Fruit fly (Drosophila melanogaster) whole organism, embryonic: ENCODE data around the gene Polr2D.

ENCODE experiments used
- CG10565 ChIP-seq: fragments of 200-800 bp; sonication (Bioruptor generic); optimal IDR thresholded peaks from 3 replicates; lab custom pipeline; 2016; ENCODE audit warnings: missing biosample characterization, mild to moderate bottlenecking, missing genetic modification characterization
- CG10979 ChIP-seq: fragments of 200-800 bp; sonication (Bioruptor generic); optimal IDR thresholded peaks from 2 replicates; lab custom pipeline; 2018; ENCODE audit warnings: missing biosample characterization, mild to moderate bottlenecking, missing genetic modification characterization, moderate library complexity
- CG11085 ChIP-seq: fragments of 200-800 bp; sonication (Bioruptor generic); IDR thresholded peaks from 2 replicates; pipeline ENCODE4 v1.3.6; 2022; ENCODE audit warnings: missing biosample characterization, missing genetic modification characterization
- CG11504 ChIP-seq: fragments of 200-800 bp; sonication (Bioruptor generic); optimal IDR thresholded peaks from 3 replicates; lab custom pipeline; 2019; ENCODE audit warnings: missing biosample characterization, mild to moderate bottlenecking, missing genetic modification characterization, moderate library complexity
- CG11560 ChIP-seq: fragments of 200-800 bp; sonication (Bioruptor generic); IDR thresholded peaks from 3 replicates; pipeline ENCODE4 v1.3.6; 2022; ENCODE audit warnings: missing biosample characterization, missing genetic modification characterization
- CG11723 ChIP-seq: fragments of 200-800 bp; sonication (Bioruptor generic); optimal IDR thresholded peaks from 2 replicates; lab custom pipeline; 2017; ENCODE audit warnings: missing biosample characterization, mild to moderate bottlenecking, missing genetic modification characterization
- CG13624 ChIP-seq: fragments of 200-800 bp; sonication (Bioruptor generic); optimal IDR thresholded peaks from 2 replicates; lab custom pipeline; 2016; ENCODE audit warnings: missing biosample characterization, missing genetic modification characterization
- CG14050 ChIP-seq: fragments of 200-800 bp; sonication (Bioruptor generic); IDR thresholded peaks from 3 replicates; pipeline ENCODE4 v1.3.6; 2022; ENCODE audit warnings: missing biosample characterization, missing genetic modification characterization
- CG14667 ChIP-seq: fragments of 200-800 bp; sonication (Bioruptor generic); IDR thresholded peaks from 2 replicates; pipeline ENCODE4 v1.3.6; 2022; ENCODE audit warnings: missing biosample characterization, missing genetic modification characterization
- CG14860 ChIP-seq: fragments of 200-800 bp; sonication (Bioruptor generic); IDR thresholded peaks from 3 replicates; pipeline ENCODE4 v1.3.6; 2022; ENCODE audit warnings: missing biosample characterization, missing genetic modification characterization; ENCODE audit not compliant: partially characterized antibody
- CG1603 ChIP-seq: fragments of 200-800 bp; sonication (Bioruptor generic); optimal IDR thresholded peaks from 2 replicates; lab custom pipeline; 2019; ENCODE audit warnings: missing biosample characterization, mild to moderate bottlenecking, missing genetic modification characterization, moderate library complexity
- CG16813 ChIP-seq: fragments of 200-800 bp; sonication (Bioruptor generic); IDR thresholded peaks from 3 replicates; pipeline ENCODE4 v1.3.6; 2022; ENCODE audit warnings: missing biosample characterization, missing genetic modification characterization; ENCODE audit not compliant: partially characterized antibody
- CG18011 ChIP-seq: fragments of 200-800 bp; sonication (Bioruptor generic); optimal IDR thresholded peaks from 2 replicates; lab custom pipeline; 2017; ENCODE audit warnings: missing biosample characterization, missing genetic modification characterization, mild to moderate bottlenecking, moderate library complexity, missing genotype
- CG18262 ChIP-seq: fragments of 200-800 bp; optimal IDR thresholded peaks from 3 replicates; lab custom pipeline; 2019; ENCODE audit warnings: missing biosample characterization, mild to moderate bottlenecking, missing genetic modification characterization, moderate library complexity
- CG2712 ChIP-seq: fragments of 200-800 bp; optimal IDR thresholded peaks from 3 replicates; lab custom pipeline; 2019; ENCODE audit warnings: missing biosample characterization, mild to moderate bottlenecking, missing genetic modification characterization, moderate library complexity
- CG2875 ChIP-seq: fragments of 200-800 bp; sonication (Bioruptor generic); optimal IDR thresholded peaks from 2 replicates; lab custom pipeline; 2017; ENCODE audit warnings: missing biosample characterization, mild to moderate bottlenecking, missing genetic modification characterization, missing genetic modification reagents
- CG3281 ChIP-seq: fragments of 200-800 bp; sonication (Bioruptor generic); optimal IDR thresholded peaks from 3 replicates; lab custom pipeline; 2017; ENCODE audit warnings: missing biosample characterization, mild to moderate bottlenecking, missing genetic modification characterization
- CG33213 ChIP-seq: fragments of 200-800 bp; sonication (Bioruptor generic); optimal IDR thresholded peaks from 3 replicates; lab custom pipeline; 2016; ENCODE audit warnings: missing biosample characterization, missing genetic modification characterization
- CG3407 ChIP-seq: fragments of 200-800 bp; sonication (Bioruptor generic); optimal IDR thresholded peaks from 2 replicates; lab custom pipeline; 2018; ENCODE audit warnings: missing biosample characterization, mild to moderate bottlenecking, missing genetic modification characterization
- CG4730 ChIP-seq: fragments of 200-800 bp; sonication (Bioruptor generic); IDR thresholded peaks from 2 replicates; pipeline ENCODE4 v1.3.6; 2022; ENCODE audit warnings: missing biosample characterization, missing genetic modification characterization
- CG4820 ChIP-seq: fragments of 200-800 bp; sonication (Bioruptor generic); optimal IDR thresholded peaks from 3 replicates; lab custom pipeline; 2016; ENCODE audit warnings: missing biosample characterization, missing genetic modification characterization
- CG7786 ChIP-seq: fragments of 200-800 bp; sonication (Bioruptor generic); optimal IDR thresholded peaks from 2 replicates; lab custom pipeline; 2016; ENCODE audit warnings: missing biosample characterization, missing genetic modification characterization
- CG9932 ChIP-seq: fragments of 200-800 bp; sonication (Bioruptor generic); IDR thresholded peaks from 2 replicates; pipeline ENCODE4 v1.3.6; 2022; ENCODE audit warnings: missing biosample characterization, missing genetic modification characterization
- D19B ChIP-seq: fragments of 200-800 bp; sonication (Bioruptor generic); optimal IDR thresholded peaks from 2 replicates; lab custom pipeline; 2017; ENCODE audit warnings: missing biosample characterization, mild to moderate bottlenecking, missing genetic modification characterization
- Dref ChIP-seq: fragments of 200-800 bp; sonication (Bioruptor generic); IDR thresholded peaks from 2 replicates; pipeline ENCODE4 v1.3.6; 2022; ENCODE audit warnings: missing biosample characterization, missing genetic modification characterization
- Meics ChIP-seq: fragments of 200-800 bp; sonication (Bioruptor generic); optimal IDR thresholded peaks from 2 replicates; lab custom pipeline; 2017; ENCODE audit warnings: missing biosample characterization, mild to moderate bottlenecking, missing genetic modification characterization
- NC2β ChIP-seq: fragments of 200-800 bp; sonication (Bioruptor generic); optimal IDR thresholded peaks from 2 replicates; lab custom pipeline; 2016; ENCODE audit warnings: missing biosample characterization, missing genetic modification characterization
- NfI ChIP-seq: fragments of 200-800 bp; sonication (Bioruptor generic); optimal IDR thresholded peaks from 3 replicates; lab custom pipeline; 2018; ENCODE audit warnings: missing biosample characterization, mild to moderate bottlenecking, missing genetic modification characterization, moderate library complexity
- Optix ChIP-seq: fragments of 200-800 bp; sonication (Bioruptor generic); IDR thresholded peaks from 3 replicates; pipeline ENCODE4 v1.3.6; 2022; ENCODE audit warnings: missing biosample characterization, missing genetic modification characterization
- Six4 ChIP-seq: fragments of 200-800 bp; sonication (Bioruptor generic); optimal IDR thresholded peaks from 2 replicates; lab custom pipeline; 2016; ENCODE audit warnings: missing biosample characterization, missing genetic modification characterization
- Ssrp ChIP-seq: fragments of 200-800 bp; sonication (Bioruptor generic); optimal IDR thresholded peaks from 2 replicates; lab custom pipeline; 2018; ENCODE audit warnings: missing biosample characterization, mild to moderate bottlenecking, missing genetic modification characterization, moderate library complexity
- TFAM ChIP-seq: fragments of 200-800 bp; sonication (Bioruptor generic); optimal IDR thresholded peaks from 2 replicates; lab custom pipeline; 2017; ENCODE audit warnings: missing biosample characterization, missing genetic modification characterization, inconsistent platforms
- ase ChIP-seq: fragments of 200-800 bp; sonication (Bioruptor generic); IDR thresholded peaks from 3 replicates; pipeline ENCODE4 v1.3.6; 2022; ENCODE audit warnings: missing biosample characterization, missing genetic modification characterization
- bbx ChIP-seq: fragments of 200-800 bp; sonication (Bioruptor generic); IDR thresholded peaks from 2 replicates; pipeline ENCODE4 v1.3.6; 2022; ENCODE audit warnings: missing biosample characterization, missing genetic modification characterization; ENCODE audit not compliant: partially characterized antibody
- bcd ChIP-seq: fragments of 200-800 bp; sonication (Bioruptor generic); optimal IDR thresholded peaks from 2 replicates; lab custom pipeline; 2017; ENCODE audit warnings: missing biosample characterization, mild to moderate bottlenecking, missing genetic modification characterization
- bowl ChIP-seq: fragments of 200-800 bp; sonication (Bioruptor generic); IDR thresholded peaks from 2 replicates; pipeline ENCODE4 v1.3.6; 2022; ENCODE audit warnings: missing biosample characterization, missing genetic modification characterization
- eve ChIP-seq, 2 experiments: fragments of >200 bp; optimal IDR thresholded peaks; 2 replicates each; lab custom pipeline; 2017; ENCODE audit warnings: missing biosample characterization in 2 of 2, missing genetic modification characterization in 2 of 2
- exex ChIP-seq: fragments of 200-800 bp; sonication (Bioruptor generic); optimal IDR thresholded peaks from 4 replicates; lab custom pipeline; 2018; ENCODE audit warnings: missing biosample characterization, mild to moderate bottlenecking, missing genetic modification characterization, moderate library complexity
- gcm2 ChIP-seq: fragments of 200-800 bp; sonication (Bioruptor generic); optimal IDR thresholded peaks from 2 replicates; lab custom pipeline; 2016; ENCODE audit warnings: missing biosample characterization, missing genetic modification characterization
- gsb-n ChIP-seq: fragments of 200-800 bp; sonication (Bioruptor generic); optimal IDR thresholded peaks from 3 replicates; lab custom pipeline; 2018; ENCODE audit warnings: missing biosample characterization, mild to moderate bottlenecking, missing genetic modification characterization
- her ChIP-seq: fragments of 200-800 bp; sonication (Bioruptor generic); optimal IDR thresholded peaks from 2 replicates; lab custom pipeline; 2016; ENCODE audit warnings: missing biosample characterization, missing genetic modification characterization
- hth ChIP-seq: fragments of >200 bp; optimal IDR thresholded peaks from 2 replicates; lab custom pipeline; 2017; ENCODE audit warnings: inconsistent platforms
- inv ChIP-seq: fragments of 200-800 bp; sonication (Bioruptor generic); IDR thresholded peaks from 2 replicates; pipeline ENCODE4 v1.3.6; 2022; ENCODE audit warnings: missing biosample characterization, missing genetic modification characterization; ENCODE audit not compliant: partially characterized antibody
- jigr1 ChIP-seq: fragments of 200-800 bp; sonication (Bioruptor generic); IDR thresholded peaks from 3 replicates; pipeline ENCODE4 v1.3.6; 2022; ENCODE audit warnings: missing biosample characterization, missing genetic modification characterization
- jumu ChIP-seq: fragments of 200-800 bp; sonication (Bioruptor generic); optimal IDR thresholded peaks from 3 replicates; lab custom pipeline; 2016; ENCODE audit warnings: missing biosample characterization, missing genetic modification characterization
- mam ChIP-seq: fragments of 200-800 bp; sonication (Bioruptor generic); optimal IDR thresholded peaks from 3 replicates; lab custom pipeline; 2016; ENCODE audit warnings: missing biosample characterization, missing genetic modification characterization
- oc ChIP-seq: fragments of 200-800 bp; sonication (Bioruptor generic); optimal IDR thresholded peaks from 2 replicates; lab custom pipeline; 2018; ENCODE audit warnings: missing biosample characterization, mild to moderate bottlenecking, missing genetic modification characterization, moderate library complexity
- sug ChIP-seq: fragments of 200-800 bp; optimal IDR thresholded peaks from 2 replicates; lab custom pipeline; 2019; ENCODE audit warnings: missing biosample characterization, mild to moderate bottlenecking, missing genetic modification characterization, moderate library complexity
- unpg ChIP-seq: fragments of 200-800 bp; sonication (Bioruptor generic); optimal IDR thresholded peaks from 3 replicates; lab custom pipeline; 2018; ENCODE audit warnings: missing biosample characterization, mild to moderate bottlenecking, missing genetic modification characterization, moderate library complexity
- zen2 ChIP-seq: fragments of 200-800 bp; sonication (Bioruptor generic); IDR thresholded peaks from 3 replicates; pipeline ENCODE4 v1.3.6; 2022; ENCODE audit warnings: missing biosample characterization, missing genetic modification characterization; ENCODE audit not compliant: partially characterized antibody

The Polr2D gene

DNA sequence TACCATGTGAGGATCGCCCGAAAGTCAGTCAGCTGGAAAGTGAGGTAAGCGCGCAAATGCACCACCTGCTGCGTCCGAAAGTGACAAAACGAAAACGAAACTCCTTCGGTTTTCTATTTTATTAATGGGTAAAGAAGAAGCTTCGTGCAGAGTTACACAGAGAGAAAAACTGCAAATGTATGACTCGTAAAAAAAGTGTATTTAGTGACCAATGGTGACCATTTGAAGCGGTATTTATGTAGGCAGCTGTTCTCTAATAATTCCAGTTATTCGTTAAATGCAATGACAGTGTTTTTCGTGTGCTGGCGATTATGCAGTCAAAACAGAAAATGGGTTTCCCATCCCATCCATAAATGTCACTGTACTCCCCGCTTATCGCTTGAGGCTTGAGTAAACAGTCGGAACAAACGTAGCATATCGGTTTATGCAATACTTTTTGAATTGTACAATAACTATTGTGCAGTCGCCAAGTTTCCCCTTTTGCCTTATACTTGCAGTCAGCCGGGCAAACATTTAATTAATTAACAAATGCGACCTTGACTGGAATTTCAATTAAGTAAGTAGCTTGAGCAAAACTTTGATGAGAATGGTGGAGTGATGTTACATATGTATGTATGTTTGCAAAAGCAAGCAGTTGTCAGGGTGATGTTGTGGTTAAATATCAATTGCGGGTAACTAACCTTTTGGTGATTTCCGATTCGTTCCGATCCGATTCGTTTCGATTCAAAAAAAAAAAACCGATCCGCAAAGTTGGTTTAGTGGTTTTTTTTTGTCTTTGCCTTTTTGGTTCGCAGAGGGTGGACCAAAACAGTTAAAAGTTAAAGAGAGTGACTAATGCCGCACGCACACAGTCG, 42.4 kb upstream of the Polr2D start (continued):
- TF ChIP-seq TFAM (GFP tag; lab: Kevin White, UChicago) = no peak
- TF ChIP-seq exex = no peak
- no peak for TF ChIP-seq Dref
- TF ChIP-seq CG4730 (GFP tag; lab: Robert Waterston, UW) = no peak
- no peak for TF ChIP-seq oc
- peak; percentile 22 for TF ChIP-seq CG18262 (tag; lab: Kevin White, UChicago)
- no peak for TF ChIP-seq CG18011 (GFP tag; lab: Kevin White, UChicago)
- TF ChIP-seq CG14860 = no peak
- no peak for TF ChIP-seq inv (GFP tag; lab: Robert Waterston, UW)
- no peak for TF ChIP-seq CG33213 (GFP tag; lab: Kevin White, UChicago)
- TF ChIP-seq Ssrp = peak; percentile 12
- TF ChIP-seq jigr1 (GFP tag; lab: Robert Waterston, UW) = no peak
- no peak for TF ChIP-seq CG4820 (GFP tag; lab: Kevin White, UChicago)
- TF ChIP-seq sug (tag; lab: Kevin White, UChicago) = no peak
- peak; percentile 1 for TF ChIP-seq CG11504 (tag; lab: Kevin White, UChicago)
- no peak for TF ChIP-seq bowl (GFP tag; lab: Robert Waterston, UW)
- TF ChIP-seq unpg (GFP tag; lab: Kevin White, UChicago) = peak; percentile 22
- TF ChIP-seq CG3281 (GFP tag; lab: Kevin White, UChicago) = no peak
- TF ChIP-seq gcm2 (GFP tag; lab: Kevin White, UChicago) = no peak
- TF ChIP-seq CG11560 (tag; lab: Robert Waterston, UW) = no peak
- peak; percentile 4 for TF ChIP-seq CG10979 (tag; lab: Kevin White, UChicago)
- TF ChIP-seq bbx (GFP tag; lab: Robert Waterston, UW) = no peak
- TF ChIP-seq CG16813 (GFP tag; lab: Robert Waterston, UW) = no peak
- TF ChIP-seq CG11723 = no peak
- no peak for TF ChIP-seq CG2875 (GFP tag; lab: Kevin White, UChicago)
- peak; percentile 50 for TF ChIP-seq CG1603 (tag; lab: Kevin White, UChicago)
- TF ChIP-seq CG11085 = no peak
- peak; percentile 0 for TF ChIP-seq jumu
- no peak for TF ChIP-seq gsb-n (tag; lab: Kevin White, UChicago)
- TF ChIP-seq hth (lab: Kevin White, UChicago) = no peak
- no peak for TF ChIP-seq Six4 (GFP tag; lab: Kevin White, UChicago)
- TF ChIP-seq CG9932 (GFP tag; lab: Robert Waterston, UW) = no peak
- peak; percentile 28; the same call in 1 of the 3 replicates for TF ChIP-seq Optix
- no peak for TF ChIP-seq CG3407 (GFP tag; lab: Kevin White, UChicago)
- no peak for TF ChIP-seq her (GFP tag; lab: Kevin White, UChicago)
- TF ChIP-seq CG13624 (GFP tag; lab: Kevin White, UChicago) = no peak
- peak; percentile 29 for TF ChIP-seq CG2712 (tag; lab: Kevin White, UChicago)
- TF ChIP-seq D19B = no peak
- no peak for TF ChIP-seq mam (GFP tag; lab: Kevin White, UChicago)
- TF ChIP-seq CG14050 (GFP tag; lab: Robert Waterston, UW) = no peak
- no peak for TF ChIP-seq CG14667 (GFP tag; lab: Robert Waterston, UW)
- TF ChIP-seq NfI (GFP tag; lab: Kevin White, UChicago) = no peak
- TF ChIP-seq CG10565 = no peak
- peak in 1 of 2 experiments; percentile 23 for TF ChIP-seq eve (GFP tag; optimal IDR thresholded peaks at IDR 0.05; lab: Kevin White, UChicago)
- 0 out of 3 replicates have a peak, but pooled peaks have one; percentile 19 for TF ChIP-seq zen2 (GFP tag; lab: Robert Waterston, UW)
- TF ChIP-seq CG7786 (GFP tag; lab: Kevin White, UChicago) = no peak
- TF ChIP-seq ase (GFP tag; lab: Robert Waterston, UW) = no peak
- no peak for TF ChIP-seq bcd (GFP tag; lab: Kevin White, UChicago)
- TF ChIP-seq NC2β = no peak
- no peak for TF ChIP-seq Meics (GFP tag; lab: Kevin White, UChicago)
